Worm (Caenorhabditis elegans) whole organism, early embryonic: ENCODE data around the gene pkn-1.

Source experiments
- ama-1 ChIP-seq: fragments of 150-350 bp; optimal IDR thresholded peaks from 2 replicates; lab custom pipeline; 2014
- ets-7 ChIP-seq: sonication (generic microtip); optimal IDR thresholded peaks from 2 replicates; lab custom pipeline; 2016; ENCODE audit warnings: missing genotype, missing genetic modification characterization, missing compliant biosample characterization
- flt-1 ChIP-seq: fragments of 200-800 bp; sonication (Bioruptor generic); IDR thresholded peaks from 2 replicates; pipeline ENCODE4 v1.3.6; 2022; ENCODE audit warnings: missing genetic modification characterization, missing compliant biosample characterization
- hnd-1 ChIP-seq: sonication (generic microtip); optimal IDR thresholded peaks from 2 replicates; lab custom pipeline; 2016; ENCODE audit warnings: missing genetic modification characterization, missing compliant biosample characterization
- tbx-11 ChIP-seq: fragments of 200-800 bp; sonication (Bioruptor generic); IDR thresholded peaks from 2 replicates; pipeline ENCODE4 v1.3.6; 2022; ENCODE audit warnings: missing genetic modification characterization, missing compliant biosample characterization
- tbx-37 ChIP-seq: fragments of 200-800 bp; sonication (Bioruptor generic); conservative IDR thresholded peaks from 2 replicates; pipeline ENCODE4 v1.3.6; 2022; ENCODE audit warnings: missing genetic modification reagents, missing genetic modification characterization, missing compliant biosample characterization
- tra-4 ChIP-seq: sonication (generic microtip); optimal IDR thresholded peaks from 2 replicates; lab custom pipeline; 2017; ENCODE audit warnings: missing genetic modification characterization, missing compliant biosample characterization

DNA sequence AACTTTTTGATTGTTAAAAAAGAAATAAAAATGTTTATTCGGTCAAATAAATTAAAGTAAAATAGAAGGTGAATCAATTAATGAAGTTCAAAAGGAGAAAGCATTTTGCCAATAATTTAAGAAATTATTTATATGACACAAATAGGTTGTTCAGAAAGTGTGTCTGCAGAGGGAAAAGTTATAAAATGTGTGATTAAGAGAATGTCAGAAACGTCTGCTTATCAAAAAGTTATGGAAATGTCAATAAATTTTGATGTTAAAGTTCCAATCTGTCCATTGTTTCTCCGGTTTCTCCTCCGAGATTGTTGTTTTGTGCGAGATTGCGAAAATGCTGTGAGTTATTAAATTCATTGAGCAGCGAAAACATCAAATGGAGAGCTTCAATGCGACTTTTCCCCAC lies 17.4 kb upstream of the pkn-1 start, which contains the start of gene rme-4:
- TF ChIP-seq tbx-11 (GFP tag; lab: Robert Waterston, UW) = no peak
- no peak for TF ChIP-seq tbx-37
- TF ChIP-seq hnd-1 (tag; lab: Kevin White, UChicago) = no peak
- TF ChIP-seq ama-1 = no peak
- no peak for TF ChIP-seq flt-1
- TF ChIP-seq ets-7 (tag; lab: Kevin White, UChicago) = no peak
- TF ChIP-seq tra-4 = no peak
